Fruit fly (Drosophila melanogaster) whole organism, embryonic: ENCODE measurements around the gene CG32137.
A peak's percentile ranks its signal among the peaks of the same experiment; 100 is the strongest.

Source experiments
- Bgb ChIP-seq: fragments of 200-800 bp; sonication (Bioruptor generic); IDR thresholded peaks from 2 replicates; pipeline ENCODE4 v1.3.6; 2022; ENCODE audit warnings: missing biosample characterization, missing genetic modification characterization; ENCODE audit not compliant: partially characterized antibody
- CG10209 ChIP-seq: fragments of 200-800 bp; sonication (Bioruptor generic); optimal IDR thresholded peaks from 3 replicates; lab custom pipeline; 2017; ENCODE audit warnings: missing biosample characterization, mild to moderate bottlenecking, missing genetic modification characterization, missing genetic modification reagents
- CG10543 ChIP-seq: fragments of 200-800 bp; sonication (Bioruptor generic); optimal IDR thresholded peaks from 3 replicates; lab custom pipeline; 2017; ENCODE audit warnings: missing biosample characterization, mild to moderate bottlenecking, missing genetic modification characterization, moderate library complexity
- CG11504 ChIP-seq: fragments of 200-800 bp; sonication (Bioruptor generic); optimal IDR thresholded peaks from 3 replicates; lab custom pipeline; 2019; ENCODE audit warnings: missing biosample characterization, mild to moderate bottlenecking, missing genetic modification characterization, moderate library complexity
- CG11695 ChIP-seq: fragments of 200-800 bp; sonication (Bioruptor generic); IDR thresholded peaks from 3 replicates; pipeline ENCODE4 v1.3.6; 2022; ENCODE audit warnings: missing biosample characterization, missing genetic modification characterization
- CG12071 ChIP-seq: fragments of 200-800 bp; sonication (Bioruptor generic); optimal IDR thresholded peaks from 3 replicates; lab custom pipeline; 2018; ENCODE audit warnings: missing biosample characterization, mild to moderate bottlenecking, missing genetic modification characterization
- CG12659 ChIP-seq: fragments of 200-800 bp; sonication (Bioruptor generic); optimal IDR thresholded peaks from 3 replicates; lab custom pipeline; 2017; ENCODE audit warnings: mild to moderate bottlenecking, missing biosample characterization, missing genetic modification reagents, missing genetic modification characterization
- CG12769 ChIP-seq: fragments of 200-800 bp; sonication (Bioruptor generic); optimal IDR thresholded peaks from 2 replicates; lab custom pipeline; 2019; ENCODE audit warnings: missing biosample characterization, mild to moderate bottlenecking, missing genetic modification characterization, moderate library complexity
- CG13296 ChIP-seq: fragments of 200-800 bp; sonication (Bioruptor generic); optimal IDR thresholded peaks from 3 replicates; lab custom pipeline; 2018; ENCODE audit warnings: missing biosample characterization, mild to moderate bottlenecking, missing genetic modification characterization
- CG17568 ChIP-seq: fragments of 200-800 bp; sonication (Bioruptor generic); optimal IDR thresholded peaks from 2 replicates; lab custom pipeline; 2018; ENCODE audit warnings: missing biosample characterization, mild to moderate bottlenecking, missing genetic modification characterization, moderate library complexity
- CG18599 ChIP-seq: fragments of 200-800 bp; sonication (Bioruptor generic); optimal IDR thresholded peaks from 3 replicates; lab custom pipeline; 2017; ENCODE audit warnings: missing biosample characterization, missing genetic modification characterization, mild to moderate bottlenecking, moderate library complexity, missing genetic modification reagents
- CG2678 ChIP-seq: fragments of 200-800 bp; sonication (Bioruptor generic); optimal IDR thresholded peaks from 3 replicates; lab custom pipeline; 2019; ENCODE audit warnings: missing biosample characterization, mild to moderate bottlenecking, missing genetic modification characterization, moderate library complexity
- CG34376 ChIP-seq: fragments of 200-800 bp; sonication (Bioruptor generic); optimal IDR thresholded peaks from 2 replicates; lab custom pipeline; 2018; ENCODE audit warnings: missing biosample characterization, mild to moderate bottlenecking, missing genetic modification characterization
- CG43689 ChIP-seq: fragments of 200-800 bp; sonication (Bioruptor generic); IDR thresholded peaks from 2 replicates; pipeline ENCODE4 v1.3.6; 2022; ENCODE audit warnings: missing biosample characterization, missing genetic modification characterization
- CG6272 ChIP-seq: fragments of 200-800 bp; sonication (Bioruptor generic); IDR thresholded peaks from 2 replicates; pipeline ENCODE4 v1.3.6; 2022; ENCODE audit warnings: missing biosample characterization, missing genetic modification characterization
- CG6765 ChIP-seq: fragments of 200-800 bp; sonication (Bioruptor generic); optimal IDR thresholded peaks from 3 replicates; lab custom pipeline; 2017; ENCODE audit warnings: missing biosample characterization, mild to moderate bottlenecking, missing genetic modification characterization
- CG6813 ChIP-seq: fragments of 200-800 bp; sonication (Bioruptor generic); optimal IDR thresholded peaks from 2 replicates; lab custom pipeline; 2017; ENCODE audit warnings: missing biosample characterization, missing genetic modification characterization, mild to moderate bottlenecking, moderate library complexity, missing genetic modification reagents
- CG7556 ChIP-seq: fragments of 200-800 bp; sonication (Bioruptor generic); optimal IDR thresholded peaks from 2 replicates; lab custom pipeline; 2017; ENCODE audit warnings: missing biosample characterization, mild to moderate bottlenecking, missing genetic modification characterization
- D19B ChIP-seq: fragments of 200-800 bp; sonication (Bioruptor generic); optimal IDR thresholded peaks from 2 replicates; lab custom pipeline; 2017; ENCODE audit warnings: missing biosample characterization, mild to moderate bottlenecking, missing genetic modification characterization
- Dbx ChIP-seq: fragments of 200-800 bp; sonication (Bioruptor generic); IDR thresholded peaks from 3 replicates; pipeline ENCODE4 v1.3.6; 2022; ENCODE audit warnings: missing biosample characterization, missing genetic modification characterization
- Ets65A ChIP-seq: fragments of 200-800 bp; sonication (Bioruptor generic); peaks from one replicate; lab custom pipeline; 2016; ENCODE audit warnings: missing biosample characterization, missing genetic modification characterization
- Fer3 ChIP-seq: fragments of 200-800 bp; sonication (Bioruptor generic); optimal IDR thresholded peaks from 2 replicates; lab custom pipeline; 2018; ENCODE audit warnings: missing biosample characterization, mild to moderate bottlenecking, missing genetic modification characterization, moderate library complexity
- GATAe ChIP-seq: fragments of 200-800 bp; sonication (Bioruptor generic); conservative IDR thresholded peaks from 2 replicates; pipeline ENCODE4 v1.3.6; 2022; ENCODE audit warnings: missing biosample characterization, missing genetic modification characterization
- HHEX ChIP-seq: fragments of 200-800 bp; sonication (Bioruptor generic); optimal IDR thresholded peaks from 3 replicates; lab custom pipeline; 2017; ENCODE audit warnings: missing biosample characterization, mild to moderate bottlenecking, missing genetic modification characterization, missing genetic modification reagents
- Hmr ChIP-seq: fragments of 200-800 bp; sonication (Bioruptor generic); optimal IDR thresholded peaks from 3 replicates; lab custom pipeline; 2017; ENCODE audit warnings: mild to moderate bottlenecking, missing biosample characterization, missing genetic modification reagents, missing genetic modification characterization
- Meics ChIP-seq: fragments of 200-800 bp; sonication (Bioruptor generic); optimal IDR thresholded peaks from 2 replicates; lab custom pipeline; 2017; ENCODE audit warnings: missing biosample characterization, mild to moderate bottlenecking, missing genetic modification characterization
- Ptx1 ChIP-seq: fragments of 200-800 bp; sonication (Bioruptor generic); IDR thresholded peaks from 2 replicates; pipeline ENCODE4 v1.3.6; 2022; ENCODE audit warnings: missing biosample characterization, missing genetic modification characterization
- Rfx ChIP-seq: fragments of 200-800 bp; sonication (Bioruptor generic); IDR thresholded peaks from 2 replicates; pipeline ENCODE4 v1.3.6; 2022; ENCODE audit warnings: missing biosample characterization, missing genetic modification characterization
- Vsx1 ChIP-seq: fragments of 200-800 bp; sonication (Bioruptor generic); optimal IDR thresholded peaks from 2 replicates; lab custom pipeline; 2017; ENCODE audit warnings: missing biosample characterization, mild to moderate bottlenecking, missing genetic modification characterization, missing genetic modification reagents
- Xrp1 ChIP-seq: fragments of 200-800 bp; sonication (Bioruptor generic); IDR thresholded peaks from 2 replicates; pipeline ENCODE4 v1.3.6; 2022; ENCODE audit warnings: missing biosample characterization, missing genetic modification characterization
- aop ChIP-seq: fragments of 200-800 bp; sonication (Bioruptor generic); IDR thresholded peaks from 2 replicates; pipeline ENCODE4 v1.3.6; 2022; ENCODE audit warnings: missing biosample characterization, missing genetic modification characterization
- ash1 ChIP-seq: fragments of 200-800 bp; sonication (Bioruptor generic); optimal IDR thresholded peaks from 2 replicates; lab custom pipeline; 2018; ENCODE audit warnings: missing biosample characterization, mild to moderate bottlenecking, missing genetic modification characterization
- chif ChIP-seq, 2 experiments: fragments of 200-800 bp; sonication (Bioruptor generic); optimal IDR thresholded peaks; 3 replicates each; lab custom pipeline; 2016; ENCODE audit warnings: missing biosample characterization in 2 of 2, missing genetic modification characterization in 2 of 2
- emc ChIP-seq: fragments of 200-800 bp; sonication (Bioruptor generic); optimal IDR thresholded peaks from 2 replicates; lab custom pipeline; 2016; ENCODE audit warnings: missing biosample characterization, missing genetic modification characterization
- fd102C ChIP-seq: fragments of 200-800 bp; sonication (Bioruptor generic); optimal IDR thresholded peaks from 2 replicates; lab custom pipeline; 2018; ENCODE audit warnings: missing biosample characterization, mild to moderate bottlenecking, missing genetic modification characterization, moderate library complexity
- fd3F ChIP-seq: fragments of 200-800 bp; sonication (Bioruptor generic); optimal IDR thresholded peaks from 2 replicates; lab custom pipeline; 2018; ENCODE audit warnings: missing biosample characterization, mild to moderate bottlenecking, missing genetic modification characterization, moderate library complexity
- gro ChIP-seq: fragments of 200-800 bp; sonication (Bioruptor generic); optimal IDR thresholded peaks from 2 replicates; lab custom pipeline; 2016; ENCODE audit warnings: missing biosample characterization, missing genetic modification characterization
- gsb ChIP-seq: fragments of 200-800 bp; sonication (Bioruptor generic); IDR thresholded peaks from 2 replicates; pipeline ENCODE4 v1.3.6; 2022; ENCODE audit warnings: missing biosample characterization, missing genetic modification characterization
- ind ChIP-seq: fragments of 200-800 bp; sonication (Bioruptor generic); optimal IDR thresholded peaks from 3 replicates; lab custom pipeline; 2016; ENCODE audit warnings: missing biosample characterization, missing genetic modification characterization
- lab ChIP-seq: fragments of 200-800 bp; sonication (Bioruptor generic); optimal IDR thresholded peaks from 3 replicates; lab custom pipeline; 2017; ENCODE audit warnings: missing biosample characterization, missing genetic modification characterization, mild to moderate bottlenecking, moderate library complexity, missing genetic modification reagents
- nau ChIP-seq: fragments of 200-800 bp; sonication (Bioruptor generic); optimal IDR thresholded peaks from 3 replicates; lab custom pipeline; 2017; ENCODE audit warnings: missing biosample characterization, mild to moderate bottlenecking, missing genetic modification characterization, missing genetic modification reagents
- onecut ChIP-seq: fragments of 200-800 bp; sonication (Bioruptor generic); IDR thresholded peaks from 2 replicates; pipeline ENCODE4 v1.3.6; 2022; ENCODE audit warnings: missing biosample characterization, missing genetic modification characterization
- ranshi ChIP-seq: fragments of 200-800 bp; sonication (Bioruptor generic); IDR thresholded peaks from 2 replicates; pipeline ENCODE4 v1.3.6; 2022; ENCODE audit warnings: missing biosample characterization, missing genetic modification characterization
- rib ChIP-seq: fragments of 200-800 bp; sonication (Bioruptor generic); IDR thresholded peaks from 2 replicates; pipeline ENCODE4 v1.3.6; 2022; ENCODE audit warnings: missing biosample characterization, missing genetic modification characterization
- schlank ChIP-seq: fragments of 200-800 bp; sonication (Bioruptor generic); optimal IDR thresholded peaks from 2 replicates; lab custom pipeline; 2018; ENCODE audit warnings: missing biosample characterization, mild to moderate bottlenecking, missing genetic modification characterization
- sd ChIP-seq: fragments of 200-800 bp; sonication (Bioruptor generic); optimal IDR thresholded peaks from 3 replicates; lab custom pipeline; 2018; ENCODE audit warnings: missing biosample characterization, mild to moderate bottlenecking, missing genetic modification characterization, moderate library complexity
- slbo ChIP-seq: fragments of 200-800 bp; sonication (Bioruptor generic); IDR thresholded peaks from 2 replicates; pipeline ENCODE4 v1.3.6; 2022; ENCODE audit warnings: missing biosample characterization, missing genetic modification characterization
- sob ChIP-seq: fragments of 200-800 bp; sonication (Bioruptor generic); IDR thresholded peaks from 2 replicates; pipeline ENCODE4 v1.3.6; 2022; ENCODE audit warnings: missing biosample characterization, missing genetic modification characterization
- sug ChIP-seq: fragments of 200-800 bp; optimal IDR thresholded peaks from 2 replicates; lab custom pipeline; 2019; ENCODE audit warnings: missing biosample characterization, mild to moderate bottlenecking, missing genetic modification characterization, moderate library complexity
- trh ChIP-seq: fragments of 200-800 bp; sonication (Bioruptor generic); optimal IDR thresholded peaks from 2 replicates; lab custom pipeline; 2016; ENCODE audit warnings: missing biosample characterization, missing genetic modification characterization

CG32137 gene

DNA sequence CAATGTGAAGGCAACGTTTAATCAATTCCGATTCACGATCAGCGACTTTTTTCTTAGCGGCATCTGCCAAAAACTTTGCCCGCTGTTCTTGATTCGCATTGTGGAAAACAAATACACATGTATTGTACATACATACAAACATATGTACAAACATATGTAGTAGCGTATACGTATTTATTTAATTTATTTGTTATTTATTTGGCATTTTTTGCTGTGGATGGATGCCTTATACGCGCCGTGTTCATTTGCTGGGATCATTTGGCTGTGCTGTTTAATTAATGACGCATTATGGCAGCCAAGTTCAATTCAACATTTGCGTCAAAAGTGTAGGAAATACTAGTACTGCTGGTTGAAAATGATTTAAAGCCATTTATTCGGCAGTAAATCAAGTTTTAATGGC lies 26.3 kb upstream of the CG32137 start (continued):
- TF ChIP-seq D19B (GFP tag; lab: Kevin White, UChicago) (peak; percentile 1), CG17568 (GFP tag; lab: Kevin White, UChicago) (peak; percentile 33), rib (GFP tag; lab: Robert Waterston, UW) (peak; percentile 84), Fer3 (tag; lab: Kevin White, UChicago) (peak; percentile 49), Bgb (no peak), CG6813 (GFP tag; lab: Kevin White, UChicago) (peak; percentile 37), HHEX (GFP tag; lab: Kevin White, UChicago) (peak; percentile 58), ash1 (GFP tag; lab: Kevin White, UChicago) (no peak), schlank (peak; percentile 34), lab (GFP tag; lab: Kevin White, UChicago) (peak; percentile 82), CG11504 (tag; lab: Kevin White, UChicago) (no peak), GATAe (GFP tag; lab: Robert Waterston, UW) (no peak), CG6765 (GFP tag; lab: Kevin White, UChicago) (peak; percentile 32), CG13296 (peak; percentile 54), sd (peak; percentile 61), CG2678 (tag; lab: Kevin White, UChicago) (peak; percentile 53), ind (GFP tag; lab: Kevin White, UChicago) (no peak), Xrp1 (GFP tag; lab: Robert Waterston, UW) (no peak), CG7556 (GFP tag; lab: Kevin White, UChicago) (no peak), slbo (0 out of 2 replicates have a peak, but pooled peaks have one; percentile 10), Meics (GFP tag; lab: Kevin White, UChicago) (peak; percentile 31), emc (no peak), fd102C (GFP tag; lab: Kevin White, UChicago) (no peak), fd3F (peak; percentile 33), aop (no peak), ranshi (GFP tag; lab: Robert Waterston, UW) (no peak), CG11695 (peak; percentile 45; the same call in 1 of the 3 replicates), CG18599 (GFP tag; lab: Kevin White, UChicago) (peak; percentile 75), gro (GFP tag; lab: Kevin White, UChicago) (peak; percentile 11), Hmr (GFP tag; lab: Kevin White, UChicago) (peak; percentile 60), CG12659 (GFP tag; lab: Kevin White, UChicago) (peak; percentile 33), CG6272 (no peak), Vsx1 (GFP tag; lab: Kevin White, UChicago) (peak; percentile 21), sob (GFP tag; lab: Robert Waterston, UW) (peak; percentile 73), CG12071 (GFP tag; lab: Kevin White, UChicago) (peak; percentile 51), chif (GFP tag; optimal IDR thresholded peaks at IDR 0.05; lab: Kevin White, UChicago) (no peak), CG43689 (GFP tag; lab: Robert Waterston, UW) (no peak), onecut (no peak), CG12769 (tag; lab: Kevin White, UChicago) (peak; percentile 56), Rfx (GFP tag; lab: Robert Waterston, UW) (peak; percentile 67; the same call in 1 of the 2 replicates), CG34376 (GFP tag; lab: Kevin White, UChicago) (peak; percentile 39), trh (GFP tag; lab: Kevin White, UChicago) (no peak), nau (GFP tag; lab: Kevin White, UChicago) (peak; percentile 18), Ets65A (GFP tag; lab: Kevin White, UChicago) (peak; percentile 72), CG10543 (peak; percentile 58), Ptx1 (GFP tag; lab: Robert Waterston, UW) (no peak), CG10209 (GFP tag; lab: Kevin White, UChicago) (peak; percentile 25), Dbx (GFP tag; lab: Robert Waterston, UW) (peak; percentile 19; the same call in 1 of the 3 replicates), sug (tag; lab: Kevin White, UChicago) (peak; percentile 22), gsb (GFP tag; lab: Robert Waterston, UW) (0 out of 2 replicates have a peak, but pooled peaks have one; percentile 29)
